Worm (Caenorhabditis elegans): Measurements from ENCODE around the gene Y69F12A.1.

The Y69F12A.1 gene

DNA sequence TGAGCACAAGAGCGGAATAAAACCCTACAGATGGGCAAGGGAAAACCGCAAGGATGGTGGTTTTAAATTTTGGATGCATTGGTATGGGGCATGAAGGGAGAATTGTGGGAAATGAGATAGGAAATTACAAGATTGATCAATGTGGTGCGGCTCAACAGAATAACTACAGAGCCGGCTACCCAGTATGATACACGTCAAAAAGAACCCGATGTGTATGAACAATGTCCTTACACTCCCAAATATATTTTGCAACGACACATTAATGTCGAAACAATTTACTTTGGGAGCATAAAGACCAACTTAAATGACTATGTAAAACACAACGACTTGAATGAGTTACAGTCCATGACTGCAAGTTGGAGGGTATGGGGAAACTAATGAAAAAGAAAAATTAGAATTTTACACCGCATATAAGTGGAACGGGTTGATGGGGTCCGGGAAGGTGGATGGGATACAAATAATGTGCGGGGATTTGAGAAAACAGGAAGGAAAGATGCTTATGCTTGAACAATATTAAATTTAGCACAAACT lies 38.9 kb downstream of the Y69F12A.1 start:
- no peak for TF ChIP-seq F57A8.1 (GFP tag; optimal IDR thresholded peaks at IDR 0.05)
- no peak for TF ChIP-seq egl-44 (GFP tag; IDR thresholded peaks at IDR 0.05)
- TF ChIP-seq lin-54 (GFP tag; optimal IDR thresholded peaks at IDR 0.05): peak; percentile 48
- no peak for TF ChIP-seq hmg-20 (GFP tag; IDR thresholded peaks at IDR 0.05)
- TF ChIP-seq B0019.2 (GFP tag; conservative IDR thresholded peaks at IDR 0.05): no peak
- no peak for TF ChIP-seq ceh-79 (tag; optimal IDR thresholded peaks at IDR 0.05)
- TF ChIP-seq F33H1.4 (GFP tag; IDR thresholded peaks at IDR 0.05): no peak
- TF ChIP-seq snpc-4 (GFP tag; optimal IDR thresholded peaks at IDR 0.05): peak; percentile 42
- TF ChIP-seq snpc-4 (tag; optimal IDR thresholded peaks at IDR 0.05): no peak
- no peak for TF ChIP-seq T26A5.8 (tag; optimal IDR thresholded peaks at IDR 0.05)
- TF ChIP-seq lsl-1 (GFP tag; optimal IDR thresholded peaks at IDR 0.05): peak; percentile 17
- TF ChIP-seq ceh-40 (GFP tag; IDR thresholded peaks at IDR 0.05): no peak
- no peak for TF ChIP-seq C06A6.2 (GFP tag; conservative IDR thresholded peaks at IDR 0.05)
- no peak for TF ChIP-seq snpc-3.4 (tag; optimal IDR thresholded peaks at IDR 0.05)
- TF ChIP-seq bed-2 (GFP tag; IDR thresholded peaks at IDR 0.05): no peak
- TF ChIP-seq T07F8.4 (tag; optimal IDR thresholded peaks at IDR 0.05): no peak
- TF ChIP-seq ceh-58 (GFP tag; IDR thresholded peaks at IDR 0.05): no peak; the same call in 1 of the 2 replicates
- TF ChIP-seq Y56A3A.18 (GFP tag; IDR thresholded peaks at IDR 0.05): 0 out of 2 replicates have a peak, but pooled peaks have one; percentile 10
- no peak for TF ChIP-seq sea-2 (GFP tag; IDR thresholded peaks at IDR 0.05)
- no peak for TF ChIP-seq bed-1 (GFP tag; IDR thresholded peaks at IDR 0.05)
- no peak for TF ChIP-seq madf-10 (tag; optimal IDR thresholded peaks at IDR 0.05)
- TF ChIP-seq hsf-1 (GFP tag; IDR thresholded peaks at IDR 0.05): 0 out of 2 replicates have a peak, but pooled peaks have one; percentile 50
- no peak for TF ChIP-seq rpc-1 (optimal IDR thresholded peaks at IDR 0.05)
- no peak for TF ChIP-seq rpc-1 (tag; optimal IDR thresholded peaks at IDR 0.05)
- TF ChIP-seq hrde-1 (tag; optimal IDR thresholded peaks at IDR 0.05; ENCODE audit: borderline replicate concordance): no peak
- no peak for TF ChIP-seq ztf-3 (GFP tag; optimal IDR thresholded peaks at IDR 0.05)
- TF ChIP-seq hmg-1.2 (GFP tag; IDR thresholded peaks at IDR 0.05): no peak; the same call in 1 of the 2 replicates
- TF ChIP-seq F49E8.2 (tag; optimal IDR thresholded peaks at IDR 0.05; ENCODE audit: insufficient read depth): peak; percentile 74
- TF ChIP-seq tbx-9 (tag; optimal IDR thresholded peaks at IDR 0.05; ENCODE audit: borderline replicate concordance): no peak
- TF ChIP-seq repo-1 (tag; optimal IDR thresholded peaks at IDR 0.05): no peak
- no peak for TF ChIP-seq D2030.7 (GFP tag; IDR thresholded peaks at IDR 0.05)
- 0 out of 2 replicates have a peak, but pooled peaks have one; percentile 20 for TF ChIP-seq lag-1 (GFP tag; IDR thresholded peaks at IDR 0.05)
- TF ChIP-seq ceh-100 (GFP tag; IDR thresholded peaks at IDR 0.05): no peak
- no peak for TF ChIP-seq hlh-26 (GFP tag; conservative IDR thresholded peaks at IDR 0.05)
- TF ChIP-seq ekl-4 (GFP tag; IDR thresholded peaks at IDR 0.05): 0 out of 2 replicates have a peak, but pooled peaks have one; percentile 19
- TF ChIP-seq somi-1 (GFP tag; optimal IDR thresholded peaks at IDR 0.05): no peak
- TF ChIP-seq dpl-1 (GFP tag; optimal IDR thresholded peaks at IDR 0.05): no peak
- no peak for TF ChIP-seq aptf-2 (GFP tag; conservative IDR thresholded peaks at IDR 0.05)
- TF ChIP-seq madf-6 (GFP tag; IDR thresholded peaks at IDR 0.05): peak; percentile 62
- no peak for TF ChIP-seq athp-1 (tag; optimal IDR thresholded peaks at IDR 0.05)
- TF ChIP-seq ztf-25 (GFP tag; IDR thresholded peaks at IDR 0.05): 0 out of 2 replicates have a peak, but pooled peaks have one; percentile 27
- no peak for TF ChIP-seq pha-4 (tag; optimal IDR thresholded peaks at IDR 0.05)
- no peak for TF ChIP-seq nhr-90 (tag; optimal IDR thresholded peaks at IDR 0.05)
- no peak for TF ChIP-seq efl-1 (GFP tag; optimal IDR thresholded peaks at IDR 0.05)
- no peak for TF ChIP-seq mxl-1 (tag; optimal IDR thresholded peaks at IDR 0.05)
- TF ChIP-seq ccch-3 (GFP tag; optimal IDR thresholded peaks at IDR 0.05): no peak
- no peak for TF ChIP-seq cebp-2 (GFP tag; IDR thresholded peaks at IDR 0.05)
- TF ChIP-seq nhr-80 (tag; optimal IDR thresholded peaks at IDR 0.05): no peak
- no peak for TF ChIP-seq gei-17 (GFP tag; optimal IDR thresholded peaks at IDR 0.05)
- TF ChIP-seq ZK185.1 (tag; optimal IDR thresholded peaks at IDR 0.05; ENCODE audit: poor library complexity, severe bottlenecking): peak; percentile 12

All from whole organism, young adult.